Fruit fly (Drosophila melanogaster) whole organism, prepupa: Measurements from ENCODE around the gene CG13114.
A peak's percentile ranks its signal among the peaks of the same experiment; 100 is the strongest.

Source experiments
- Blimp-1 ChIP-seq: fragments of 200-800 bp; sonication (Bioruptor generic); optimal IDR thresholded peaks from 3 replicates; lab custom pipeline; 2017; ENCODE audit warnings: missing biosample characterization, missing genetic modification characterization, mild to moderate bottlenecking, moderate library complexity, missing genetic modification reagents
- CG10631 ChIP-seq: fragments of 200-800 bp; sonication (Bioruptor generic); optimal IDR thresholded peaks from 2 replicates; lab custom pipeline; 2016; ENCODE audit warnings: missing biosample characterization, missing genetic modification characterization
- CG10669 ChIP-seq: fragments of 200-800 bp; sonication (Bioruptor generic); optimal IDR thresholded peaks from 3 replicates; lab custom pipeline; 2018; ENCODE audit warnings: missing biosample characterization, mild to moderate bottlenecking, missing genetic modification characterization, moderate library complexity
- CG11294 ChIP-seq: fragments of 200-800 bp; sonication (Bioruptor generic); IDR thresholded peaks from 2 replicates; pipeline ENCODE4 v1.3.6; 2022; ENCODE audit warnings: missing biosample characterization, missing genetic modification characterization
- CG11762 ChIP-seq: fragments of 200-800 bp; sonication (Bioruptor generic); optimal IDR thresholded peaks from 3 replicates; lab custom pipeline; 2016; ENCODE audit warnings: missing biosample characterization, missing genetic modification characterization; ENCODE audit not compliant: insufficient read depth
- CG11902 ChIP-seq: fragments of 200-800 bp; sonication (Bioruptor generic); optimal IDR thresholded peaks from 3 replicates; lab custom pipeline; 2016; ENCODE audit warnings: missing biosample characterization, missing genetic modification characterization
- CG15336 ChIP-seq: fragments of 200-800 bp; sonication (Bioruptor generic); IDR thresholded peaks from 2 replicates; pipeline ENCODE4 v1.3.6; 2022; ENCODE audit warnings: missing biosample characterization, missing genetic modification characterization
- CG1621 ChIP-seq: fragments of 200-800 bp; sonication (Bioruptor generic); optimal IDR thresholded peaks from 3 replicates; lab custom pipeline; 2018; ENCODE audit warnings: missing biosample characterization, mild to moderate bottlenecking, missing genetic modification characterization
- CG16779 ChIP-seq: fragments of 200-800 bp; sonication (Bioruptor generic); optimal IDR thresholded peaks from 3 replicates; lab custom pipeline; 2017; ENCODE audit warnings: missing biosample characterization, mild to moderate bottlenecking, missing genetic modification characterization
- CG3032 ChIP-seq: fragments of 200-800 bp; optimal IDR thresholded peaks from 2 replicates; lab custom pipeline; 2019; ENCODE audit warnings: missing biosample characterization, mild to moderate bottlenecking, missing genetic modification characterization, moderate library complexity
- CG31627 ChIP-seq: fragments of 200-800 bp; sonication (Bioruptor generic); optimal IDR thresholded peaks from 3 replicates; lab custom pipeline; 2016; ENCODE audit warnings: missing biosample characterization, missing genetic modification characterization
- CG32006 ChIP-seq: fragments of 200-800 bp; sonication (Bioruptor generic); optimal IDR thresholded peaks from 3 replicates; lab custom pipeline; 2017; ENCODE audit warnings: missing biosample characterization, mild to moderate bottlenecking, missing genetic modification characterization
- CG4318 ChIP-seq: fragments of 200-800 bp; sonication (Bioruptor generic); optimal IDR thresholded peaks from 3 replicates; lab custom pipeline; 2017; ENCODE audit warnings: missing biosample characterization, mild to moderate bottlenecking, missing genetic modification characterization
- CG6163 ChIP-seq: fragments of 200-800 bp; sonication (Bioruptor generic); IDR thresholded peaks from 3 replicates; pipeline ENCODE4 v1.3.6; 2022; ENCODE audit warnings: missing biosample characterization, missing genetic modification characterization
- CG6792 ChIP-seq: fragments of 200-800 bp; sonication (Bioruptor generic); optimal IDR thresholded peaks from 3 replicates; lab custom pipeline; 2016; ENCODE audit warnings: missing biosample characterization, missing genetic modification characterization
- CG6808 ChIP-seq: fragments of 200-800 bp; sonication (Bioruptor generic); optimal IDR thresholded peaks from 3 replicates; lab custom pipeline; 2017; ENCODE audit warnings: missing biosample characterization, missing genetic modification characterization, mild to moderate bottlenecking, moderate library complexity, missing genetic modification reagents
- CG6854 ChIP-seq: fragments of 200-800 bp; sonication (Bioruptor generic); optimal IDR thresholded peaks from 2 replicates; lab custom pipeline; 2017; ENCODE audit warnings: missing biosample characterization, mild to moderate bottlenecking, missing genetic modification characterization
- CG8119 ChIP-seq: fragments of 200-800 bp; sonication (Bioruptor generic); IDR thresholded peaks from 3 replicates; pipeline ENCODE4 v1.3.6; 2022; ENCODE audit warnings: missing biosample characterization, missing genetic modification characterization
- CG8319 ChIP-seq: fragments of 200-800 bp; sonication (Bioruptor generic); optimal IDR thresholded peaks from 3 replicates; lab custom pipeline; 2016; ENCODE audit warnings: missing biosample characterization, missing genetic modification characterization
- CG8632 ChIP-seq: fragments of 200-800 bp; sonication (Bioruptor generic); optimal IDR thresholded peaks from 3 replicates; lab custom pipeline; 2016; ENCODE audit warnings: missing biosample characterization, missing genetic modification characterization
- CG9139 ChIP-seq: fragments of 200-800 bp; sonication (Bioruptor generic); optimal IDR thresholded peaks from 3 replicates; lab custom pipeline; 2017; ENCODE audit warnings: missing biosample characterization, mild to moderate bottlenecking, missing genetic modification characterization
- Eip75B ChIP-seq: fragments of 200-800 bp; sonication (Bioruptor generic); optimal IDR thresholded peaks from 3 replicates; lab custom pipeline; 2016; ENCODE audit warnings: missing biosample characterization, missing genetic modification characterization
- Eip78C ChIP-seq: fragments of 200-800 bp; sonication (Bioruptor generic); peaks from one replicate; lab custom pipeline; 2016; ENCODE audit warnings: missing biosample characterization, missing genetic modification characterization
- Eip93F ChIP-seq: fragments of 200-800 bp; sonication (Bioruptor generic); optimal IDR thresholded peaks from 2 replicates; lab custom pipeline; 2016; ENCODE audit warnings: missing biosample characterization, mild to moderate bottlenecking, missing genetic modification characterization
- Gug ChIP-seq: fragments of 200-800 bp; sonication (Bioruptor generic); IDR thresholded peaks from 2 replicates; pipeline ENCODE4 v1.3.6; 2022; ENCODE audit warnings: missing biosample characterization, missing genetic modification characterization
- Hr38 ChIP-seq: sonication (Bioruptor generic); optimal IDR thresholded peaks from 2 replicates; lab custom pipeline; 2016; ENCODE audit warnings: missing biosample characterization, missing genetic modification characterization
- Hr39 ChIP-seq: fragments of 200-800 bp; sonication (Bioruptor generic); optimal IDR thresholded peaks from 2 replicates; lab custom pipeline; 2016; ENCODE audit warnings: missing biosample characterization, missing genetic modification characterization
- Hr4 ChIP-seq: fragments of 200-800 bp; sonication (Bioruptor generic); optimal IDR thresholded peaks from 3 replicates; lab custom pipeline; 2016; ENCODE audit warnings: missing biosample characterization, missing genetic modification characterization
- Lpt ChIP-seq: fragments of 200-800 bp; sonication (Bioruptor generic); optimal IDR thresholded peaks from 3 replicates; lab custom pipeline; 2016; ENCODE audit warnings: missing biosample characterization, missing genetic modification characterization
- Met ChIP-seq: fragments of 200-800 bp; sonication (Bioruptor generic); optimal IDR thresholded peaks from 3 replicates; lab custom pipeline; 2016; ENCODE audit warnings: missing biosample characterization, missing genetic modification characterization
- OdsH ChIP-seq: fragments of 200-800 bp; sonication (Bioruptor generic); optimal IDR thresholded peaks from 3 replicates; lab custom pipeline; 2016; ENCODE audit warnings: missing biosample characterization, missing genetic modification characterization
- Smox ChIP-seq: fragments of 200-800 bp; sonication (Bioruptor generic); optimal IDR thresholded peaks from 3 replicates; lab custom pipeline; 2016; ENCODE audit warnings: missing biosample characterization, missing genetic modification characterization
- Sox102F ChIP-seq: fragments of 200-800 bp; sonication (Bioruptor generic); optimal IDR thresholded peaks from 2 replicates; lab custom pipeline; 2016; ENCODE audit warnings: missing biosample characterization, mild to moderate bottlenecking, missing genetic modification characterization
- Sox14 ChIP-seq: fragments of 200-800 bp; sonication (Bioruptor generic); optimal IDR thresholded peaks from 3 replicates; lab custom pipeline; 2016; ENCODE audit warnings: missing biosample characterization, missing genetic modification characterization
- Sox15 ChIP-seq: fragments of 200-800 bp; sonication (Bioruptor generic); optimal IDR thresholded peaks from 3 replicates; lab custom pipeline; 2016; ENCODE audit warnings: missing biosample characterization, missing genetic modification characterization
- achi ChIP-seq: fragments of 200-800 bp; sonication (Bioruptor generic); optimal IDR thresholded peaks from 3 replicates; lab custom pipeline; 2016; ENCODE audit warnings: missing biosample characterization, missing genetic modification characterization
- acj6 ChIP-seq: fragments of 200-800 bp; sonication (Bioruptor generic); optimal IDR thresholded peaks from 3 replicates; lab custom pipeline; 2016; ENCODE audit warnings: missing biosample characterization, missing genetic modification characterization
- dac ChIP-seq: fragments of 200-800 bp; sonication (Bioruptor generic); optimal IDR thresholded peaks from 2 replicates; lab custom pipeline; 2017; ENCODE audit warnings: missing biosample characterization, mild to moderate bottlenecking, missing genetic modification characterization
- dsx ChIP-seq: fragments of 200-800 bp; optimal IDR thresholded peaks from 3 replicates; lab custom pipeline; 2019; ENCODE audit warnings: missing biosample characterization, mild to moderate bottlenecking, missing genetic modification characterization, moderate library complexity; ENCODE audit not compliant: poor library complexity, severe bottlenecking
- eg ChIP-seq: fragments of 200-800 bp; sonication (Bioruptor generic); IDR thresholded peaks from 3 replicates; pipeline ENCODE4 v1.3.6; 2022; ENCODE audit warnings: missing biosample characterization, missing genetic modification characterization
- esn ChIP-seq: fragments of 200-800 bp; sonication (Bioruptor generic); optimal IDR thresholded peaks from 2 replicates; lab custom pipeline; 2016; ENCODE audit warnings: missing biosample characterization, mild to moderate bottlenecking, missing genetic modification characterization, moderate library complexity
- lz ChIP-seq: fragments of 200-800 bp; sonication (Bioruptor generic); optimal IDR thresholded peaks from 3 replicates; lab custom pipeline; 2016; ENCODE audit warnings: missing biosample characterization, missing genetic modification characterization
- net ChIP-seq: fragments of 200-800 bp; sonication (Bioruptor generic); optimal IDR thresholded peaks from 3 replicates; lab custom pipeline; 2016; ENCODE audit warnings: missing biosample characterization, missing genetic modification characterization
- pdm3 ChIP-seq: fragments of 200-800 bp; sonication (Bioruptor generic); optimal IDR thresholded peaks from 3 replicates; lab custom pipeline; 2016; ENCODE audit warnings: missing biosample characterization, missing genetic modification characterization
- salr ChIP-seq, 2 experiments: fragments of 200-800 bp; sonication (Bioruptor generic); optimal IDR thresholded peaks; 3 replicates each; lab custom pipeline; 2016 to 2018; ENCODE audit warnings: missing biosample characterization in 2 of 2, missing genetic modification characterization in 2 of 2, mild to moderate bottlenecking in 1 of 2
- spab ChIP-seq: fragments of 200-800 bp; sonication (Bioruptor generic); optimal IDR thresholded peaks from 2 replicates; lab custom pipeline; 2017; ENCODE audit warnings: missing biosample characterization, mild to moderate bottlenecking, missing genetic modification characterization, missing genetic modification reagents
- ss ChIP-seq, 2 experiments: fragments of 200-800 bp; sonication (Bioruptor generic); optimal IDR thresholded peaks; 2 replicates in 1 of 2; 3 replicates in 1 of 2; lab custom pipeline; 2017 to 2018; ENCODE audit warnings: mild to moderate bottlenecking in 2 of 2, missing biosample characterization in 2 of 2, missing genetic modification characterization in 2 of 2, moderate library complexity in 1 of 2
- svp ChIP-seq: fragments of 200-800 bp; sonication (Bioruptor generic); peaks from one replicate; lab custom pipeline; 2016; ENCODE audit warnings: missing biosample characterization, missing genetic modification characterization
- topi ChIP-seq: fragments of 200-800 bp; sonication (Bioruptor generic); optimal IDR thresholded peaks from 3 replicates; lab custom pipeline; 2016; ENCODE audit warnings: missing biosample characterization, missing genetic modification characterization
- vri ChIP-seq: fragments of 200-800 bp; sonication (Bioruptor generic); optimal IDR thresholded peaks from 3 replicates; lab custom pipeline; 2016; ENCODE audit warnings: missing biosample characterization, mild to moderate bottlenecking, missing genetic modification characterization

The CG13114 gene

dm6 chr2L:9498185-9498984 lies 47.2 kb upstream of the CG13114 start:
- TF ChIP-seq esn (GFP tag; lab: Kevin White, UChicago) (peak; percentile 69), Eip93F (GFP tag; lab: Kevin White, UChicago) (peak; percentile 77), spab (GFP tag; lab: Kevin White, UChicago) (peak; percentile 39), OdsH (GFP tag; lab: Kevin White, UChicago) (peak; percentile 54), CG10631 (GFP tag; lab: Kevin White, UChicago) (peak; percentile 31), Eip78C (GFP tag; lab: Kevin White, UChicago) (peak; percentile 90), net (GFP tag; lab: Kevin White, UChicago) (peak; percentile 66), lz (GFP tag; lab: Kevin White, UChicago) (peak; percentile 64), acj6 (GFP tag; lab: Kevin White, UChicago) (peak; percentile 56), Hr4 (peak; percentile 66), Smox (GFP tag; lab: Kevin White, UChicago) (peak; percentile 52), CG11294 (GFP tag; lab: Robert Waterston, UW) (peak; percentile 10; the same call in 1 of the 2 replicates), Met (peak; percentile 59), svp (GFP tag; lab: Kevin White, UChicago) (peak; percentile 81), Hr38 (GFP tag; lab: Kevin White, UChicago) (no peak), Eip75B (GFP tag; lab: Kevin White, UChicago) (peak; percentile 30), CG9139 (no peak), CG11902 (GFP tag; lab: Kevin White, UChicago) (peak; percentile 27), CG6163 (GFP tag; lab: Robert Waterston, UW) (peak; percentile 70), CG32006 (peak; percentile 61), CG3032 (tag; lab: Kevin White, UChicago) (peak; percentile 35), vri (GFP tag; lab: Kevin White, UChicago) (peak; percentile 69), CG4318 (GFP tag; lab: Kevin White, UChicago) (peak; percentile 14), CG8632 (GFP tag; lab: Kevin White, UChicago) (peak; percentile 15), CG8319 (GFP tag; lab: Kevin White, UChicago) (peak; percentile 30), CG1621 (no peak), dac (GFP tag; lab: Kevin White, UChicago) (no peak), eg (GFP tag; lab: Robert Waterston, UW) (peak; percentile 57; the same call in 2 of the 3 replicates), ss (GFP tag; optimal IDR thresholded peaks at IDR 0.05; lab: Kevin White, UChicago) (no peak), CG6792 (peak; percentile 40), CG11762 (GFP tag; lab: Kevin White, UChicago) (peak; percentile 42), CG15336 (GFP tag; lab: Robert Waterston, UW) (peak; percentile 50; the same call in 1 of the 2 replicates), Blimp-1 (GFP tag; lab: Kevin White, UChicago) (peak; percentile 27), achi (GFP tag; lab: Kevin White, UChicago) (peak; percentile 31), Sox14 (GFP tag; lab: Kevin White, UChicago) (peak; percentile 62), Gug (peak; percentile 22; the same call in 1 of the 2 replicates), CG31627 (GFP tag; lab: Kevin White, UChicago) (peak; percentile 44), CG6808 (peak; percentile 13), topi (peak; percentile 61), pdm3 (GFP tag; lab: Kevin White, UChicago) (peak; percentile 54), Sox15 (GFP tag; lab: Kevin White, UChicago) (peak; percentile 32), Hr39 (GFP tag; lab: Kevin White, UChicago) (peak; percentile 63), CG10669 (GFP tag; lab: Kevin White, UChicago) (peak; percentile 43), Lpt (GFP tag; lab: Kevin White, UChicago) (no peak), CG16779 (peak; percentile 1), CG6854 (GFP tag; lab: Kevin White, UChicago) (no peak), CG8119 (GFP tag; lab: Robert Waterston, UW) (peak; percentile 71), dsx (GFP tag; lab: Kevin White, UChicago) (no peak), Sox102F (GFP tag; lab: Kevin White, UChicago) (peak; percentile 7), salr (GFP tag; optimal IDR thresholded peaks at IDR 0.05; lab: Kevin White, UChicago) (peak in 1 of 2 experiments; percentile 19)
